Fruit fly (Drosophila melanogaster) whole organism, adult: ENCODE results near the gene Pif1B.

ENCODE experiments used
- CG11617 ChIP-seq: fragments of 200-800 bp; sonication (Bioruptor generic); optimal IDR thresholded peaks from 2 replicates; lab custom pipeline; 2017; ENCODE audit warnings: mild to moderate bottlenecking, missing biosample characterization, missing genetic modification reagents, missing genetic modification characterization
- CG12768 ChIP-seq: fragments of 200-800 bp; sonication (Bioruptor generic); optimal IDR thresholded peaks from 2 replicates; lab custom pipeline; 2017; ENCODE audit warnings: missing biosample characterization, missing genetic modification characterization, mild to moderate bottlenecking, moderate library complexity, missing genetic modification reagents
- CG33017 ChIP-seq: fragments of 200-800 bp; sonication (Bioruptor generic); optimal IDR thresholded peaks from 2 replicates; lab custom pipeline; 2018; ENCODE audit warnings: missing biosample characterization, mild to moderate bottlenecking, missing genetic modification characterization, moderate library complexity
- CG7045 ChIP-seq: fragments of 200-800 bp; sonication (Bioruptor generic); optimal IDR thresholded peaks from 2 replicates; lab custom pipeline; 2017; ENCODE audit warnings: missing biosample characterization, mild to moderate bottlenecking, missing genetic modification characterization
- Crg-1 ChIP-seq: fragments of 200-800 bp; sonication (Bioruptor generic); optimal IDR thresholded peaks from 2 replicates; lab custom pipeline; 2016; ENCODE audit warnings: missing biosample characterization, missing genetic modification characterization
- kay ChIP-seq: fragments of 200-800 bp; sonication (Bioruptor generic); peaks from one replicate; lab custom pipeline; 2016; ENCODE audit warnings: missing biosample characterization, missing genetic modification characterization, borderline replicate concordance
- ovo ChIP-seq: fragments of 200-800 bp; sonication (Bioruptor generic); optimal IDR thresholded peaks from 2 replicates; lab custom pipeline; 2016; ENCODE audit warnings: missing biosample characterization, missing genetic modification characterization
- tj ChIP-seq: fragments of 200-800 bp; sonication (Bioruptor generic); optimal IDR thresholded peaks from 3 replicates; lab custom pipeline; 2017; ENCODE audit warnings: missing biosample characterization, mild to moderate bottlenecking, missing genetic modification characterization, moderate library complexity

- no peak for TF ChIP-seq Crg-1 (GFP tag; lab: Kevin White, UChicago)
- no peak for TF ChIP-seq CG12768 (GFP tag; lab: Kevin White, UChicago)
- TF ChIP-seq CG7045 (GFP tag; lab: Kevin White, UChicago): no peak
- TF ChIP-seq CG33017 (tag; lab: Kevin White, UChicago): no peak
- no peak for TF ChIP-seq ovo (GFP tag; lab: Kevin White, UChicago)
- no peak for TF ChIP-seq kay (GFP tag; lab: Kevin White, UChicago)
- no peak for TF ChIP-seq tj (GFP tag; lab: Kevin White, UChicago)
- TF ChIP-seq CG11617 (GFP tag; lab: Kevin White, UChicago): no peak
These were observed 6.1 kb upstream of the Pif1B start for dm6 chr3R:8807048-8807447.
